Worm (Caenorhabditis elegans): ENCODE data around the gene C06B8.7.

- TF ChIP-seq hmg-4 (GFP tag; optimal IDR thresholded peaks at IDR 0.05) (no peak), scrt-1 (GFP tag; IDR thresholded peaks at IDR 0.05) (no peak)
These were observed 4.9 kb upstream of the C06B8.7 start, which contains the start of gene srh-218 for ce11 chrV:15493680-15494079.
